Worm (Caenorhabditis elegans) whole organism, L1 larva: ENCODE data around the gene C47A4.1.

Source experiments
- alr-1 ChIP-seq: fragments of 200-800 bp; sonication (Bioruptor generic); optimal IDR thresholded peaks from 2 replicates; lab custom pipeline; 2018; ENCODE audit warnings: borderline replicate concordance, mild to moderate bottlenecking, missing genetic modification characterization, missing compliant biosample characterization
- ceh-82 ChIP-seq, 3 experiments: fragments of 150-350 bp in 1 of 3; sonication (generic microtip) in 2 of 3; optimal IDR thresholded peaks; 2 replicates each; lab custom pipeline; 2014 to 2017; ENCODE audit warnings: missing biosample characterization in 3 of 3, missing genetic modification characterization in 3 of 3
- ceh-90 ChIP-seq: sonication (generic microtip); optimal IDR thresholded peaks from 2 replicates; lab custom pipeline; 2016; ENCODE audit warnings: missing genetic modification characterization, missing compliant biosample characterization
- lin-35 ChIP-seq, 2 experiments: fragments of 150-350 bp; optimal IDR thresholded peaks; 2 replicates each; lab custom pipeline; 2014; ENCODE audit warnings: missing biosample characterization in 2 of 2, missing genetic modification characterization in 2 of 2, missing genetic modification reagents in 2 of 2
- nhr-76 ChIP-seq: sonication (generic microtip); optimal IDR thresholded peaks from 2 replicates; lab custom pipeline; 2017; ENCODE audit warnings: missing biosample characterization, missing genetic modification characterization
- sox-4 ChIP-seq: sonication (generic microtip); optimal IDR thresholded peaks from 2 replicates; lab custom pipeline; 2016; ENCODE audit warnings: missing genetic modification characterization, missing compliant biosample characterization

DNA sequence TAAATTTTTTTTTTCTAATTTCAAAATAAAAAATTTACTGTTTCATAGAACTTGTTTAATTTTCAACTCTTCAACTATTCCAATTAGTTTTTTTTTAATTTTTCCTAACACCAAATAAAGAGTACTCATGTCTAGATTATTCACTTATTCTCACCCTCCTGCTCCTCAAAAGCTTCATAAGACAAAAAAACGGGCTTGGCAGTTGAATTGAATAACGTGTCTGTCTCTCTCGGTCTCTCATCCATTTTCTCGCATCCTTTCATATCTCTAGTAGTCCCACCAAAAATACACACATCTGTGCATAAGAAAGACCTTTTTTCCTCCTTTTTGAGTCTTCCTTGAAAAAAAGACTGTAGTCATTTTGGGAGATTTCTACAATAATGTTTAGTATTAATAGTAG, 47.3 kb upstream of the C47A4.1 start:
- TF ChIP-seq lin-35 (GFP tag; optimal IDR thresholded peaks at IDR 0.05; lab: Kevin White, UChicago) (no peak), ceh-82 (tag; optimal IDR thresholded peaks at IDR 0.05; lab: Kevin White, UChicago) (no peak), nhr-76 (tag; lab: Kevin White, UChicago) (no peak), alr-1 (tag; lab: Kevin White, UChicago) (no peak), ceh-90 (tag; lab: Kevin White, UChicago) (no peak), sox-4 (tag; lab: Kevin White, UChicago) (no peak)
